Worm (Caenorhabditis elegans) whole organism, L2 larva: ENCODE data around the gene clec-256.
"Not testable (repeated sequence)": the region's sequence is repeated elsewhere in the genome, so short reads cannot be mapped to it uniquely, and the experiment has no call there.

ENCODE experiments used
- C34F6.9 ChIP-seq: fragments of 150-350 bp; optimal IDR thresholded peaks from 2 replicates; lab custom pipeline; 2014; ENCODE audit warnings: missing biosample characterization, missing genetic modification characterization
- F13H6.1 ChIP-seq: sonication (generic microtip); optimal IDR thresholded peaks from 2 replicates; lab custom pipeline; 2016; ENCODE audit warnings: missing genetic modification characterization, missing compliant biosample characterization
- Y55F3AM.14 ChIP-seq: fragments of 200-800 bp; sonication (Bioruptor generic); optimal IDR thresholded peaks from 2 replicates; lab custom pipeline; 2018; ENCODE audit warnings: mild to moderate bottlenecking, missing genetic modification characterization, missing compliant biosample characterization
- ZK546.5 ChIP-seq: sonication (generic microtip); optimal IDR thresholded peaks from 2 replicates; lab custom pipeline; 2017; ENCODE audit warnings: missing biosample characterization, missing genetic modification characterization
- alr-1 ChIP-seq: fragments of 150-350 bp; optimal IDR thresholded peaks from 2 replicates; lab custom pipeline; 2014; ENCODE audit warnings: missing biosample characterization, missing genetic modification characterization
- aly-2 ChIP-seq: fragments of 150-350 bp; optimal IDR thresholded peaks from 2 replicates; lab custom pipeline; 2014; ENCODE audit warnings: missing biosample characterization, missing genetic modification characterization
- ceh-16 ChIP-seq: fragments of 150-350 bp; optimal IDR thresholded peaks from 2 replicates; lab custom pipeline; 2014; ENCODE audit warnings: missing biosample characterization, missing genetic modification characterization
- crh-2 ChIP-seq: sonication (generic microtip); optimal IDR thresholded peaks from 2 replicates; lab custom pipeline; 2017; ENCODE audit warnings: missing biosample characterization, missing genetic modification characterization
- dmd-4 ChIP-seq: sonication (generic microtip); optimal IDR thresholded peaks from 2 replicates; lab custom pipeline; 2017; ENCODE audit warnings: missing biosample characterization, missing genetic modification characterization
- egl-27 ChIP-seq: sonication (generic microtip); optimal IDR thresholded peaks from 3 replicates; lab custom pipeline; 2017; ENCODE audit warnings: missing biosample characterization, missing genetic modification reagents, missing genetic modification characterization
- elt-1 ChIP-seq: fragments of 150-350 bp; optimal IDR thresholded peaks from 2 replicates; lab custom pipeline; 2014; ENCODE audit warnings: missing biosample characterization, missing genetic modification characterization
- elt-3 ChIP-seq: sonication (generic microtip); optimal IDR thresholded peaks from 2 replicates; lab custom pipeline; 2017; ENCODE audit warnings: missing biosample characterization, missing genetic modification characterization
- fos-1 ChIP-seq: fragments of 150-350 bp; optimal IDR thresholded peaks from 2 replicates; lab custom pipeline; 2014; ENCODE audit warnings: missing biosample characterization, missing genetic modification characterization
- gmeb-1 ChIP-seq: fragments of 150-350 bp; optimal IDR thresholded peaks from 2 replicates; lab custom pipeline; 2014; ENCODE audit warnings: missing biosample characterization, missing genetic modification characterization
- lin-11 ChIP-seq: fragments of 150-350 bp; sonication (generic microtip); optimal IDR thresholded peaks from 2 replicates; lab custom pipeline; 2014; ENCODE audit warnings: missing biosample characterization, missing genetic modification characterization, inconsistent platforms, mixed read lengths
- lin-13 ChIP-seq: fragments of 150-350 bp; optimal IDR thresholded peaks from 2 replicates; lab custom pipeline; 2014; ENCODE audit warnings: missing biosample characterization, missing genetic modification reagents, missing genetic modification characterization
- lin-39 ChIP-seq: fragments of 150-350 bp; optimal IDR thresholded peaks from 2 replicates; lab custom pipeline; 2014; ENCODE audit warnings: missing biosample characterization, missing genetic modification reagents, missing genetic modification characterization
- lsy-2 ChIP-seq, 2 experiments: fragments of 150-350 bp in 1 of 2; sonication (generic microtip) in 1 of 2; optimal IDR thresholded peaks; 2 replicates each; lab custom pipeline; 2014 to 2017; ENCODE audit warnings: missing biosample characterization in 2 of 2, missing genetic modification characterization in 2 of 2
- mbf-1 ChIP-seq: sonication (generic microtip); optimal IDR thresholded peaks from 2 replicates; lab custom pipeline; 2017; ENCODE audit warnings: missing biosample characterization, missing genetic modification characterization
- nhr-11 ChIP-seq: fragments of 150-350 bp; optimal IDR thresholded peaks from 2 replicates; lab custom pipeline; 2014; ENCODE audit warnings: missing biosample characterization, missing genetic modification characterization
- nhr-12 ChIP-seq: fragments of 150-350 bp; optimal IDR thresholded peaks from 2 replicates; lab custom pipeline; 2014; ENCODE audit warnings: missing biosample characterization, missing genetic modification characterization
- nhr-129 ChIP-seq: fragments of 150-350 bp; optimal IDR thresholded peaks from 2 replicates; lab custom pipeline; 2014; ENCODE audit warnings: missing biosample characterization, missing genetic modification characterization
- nhr-21 ChIP-seq: fragments of 150-350 bp; optimal IDR thresholded peaks from 2 replicates; lab custom pipeline; 2014; ENCODE audit warnings: missing biosample characterization, missing genetic modification characterization
- nhr-23 ChIP-seq: fragments of 150-350 bp; optimal IDR thresholded peaks from 2 replicates; lab custom pipeline; 2014; ENCODE audit warnings: missing biosample characterization, missing genetic modification reagents, missing genetic modification characterization
- nhr-25 ChIP-seq: fragments of 150-350 bp; sonication (generic microtip); optimal IDR thresholded peaks from 3 replicates; lab custom pipeline; 2014; ENCODE audit warnings: missing biosample characterization, missing genetic modification characterization
- nhr-77 ChIP-seq: fragments of 150-350 bp; optimal IDR thresholded peaks from 2 replicates; lab custom pipeline; 2014; ENCODE audit warnings: missing biosample characterization, missing genetic modification characterization
- peb-1 ChIP-seq: fragments of 150-350 bp; optimal IDR thresholded peaks from 2 replicates; lab custom pipeline; 2014; ENCODE audit warnings: missing biosample characterization, missing genetic modification characterization
- sem-4 ChIP-seq: fragments of 150-350 bp; optimal IDR thresholded peaks from 2 replicates; lab custom pipeline; 2014; ENCODE audit warnings: missing biosample characterization, missing genetic modification reagents, missing genetic modification characterization
- skn-1 ChIP-seq: sonication (generic microtip); optimal IDR thresholded peaks from 2 replicates; lab custom pipeline; 2017; ENCODE audit warnings: missing biosample characterization, missing genetic modification characterization
- sma-9 ChIP-seq, 2 experiments: fragments of 150-350 bp in 1 of 2; sonication (generic microtip) in 1 of 2; optimal IDR thresholded peaks; 2 replicates each; lab custom pipeline; 2014 to 2016; ENCODE audit warnings: missing genetic modification characterization in 2 of 2, mild to moderate bottlenecking in 1 of 2, missing biosample characterization in 1 of 2, missing compliant biosample characterization in 1 of 2, missing genetic modification reagents in 1 of 2, moderate library complexity in 1 of 2
- snpc-4 ChIP-seq: fragments of 150-350 bp; optimal IDR thresholded peaks from 2 replicates; lab custom pipeline; 2014; ENCODE audit warnings: missing biosample characterization, missing genetic modification characterization
- unc-39 ChIP-seq: fragments of 150-350 bp; optimal IDR thresholded peaks from 2 replicates; lab custom pipeline; 2014; ENCODE audit warnings: missing biosample characterization, missing genetic modification characterization
- unc-62 ChIP-seq: fragments of 150-350 bp; optimal IDR thresholded peaks from 2 replicates; lab custom pipeline; 2014; ENCODE audit warnings: missing biosample characterization, missing genetic modification reagents, missing genetic modification characterization

clec-256 gene

DNA sequence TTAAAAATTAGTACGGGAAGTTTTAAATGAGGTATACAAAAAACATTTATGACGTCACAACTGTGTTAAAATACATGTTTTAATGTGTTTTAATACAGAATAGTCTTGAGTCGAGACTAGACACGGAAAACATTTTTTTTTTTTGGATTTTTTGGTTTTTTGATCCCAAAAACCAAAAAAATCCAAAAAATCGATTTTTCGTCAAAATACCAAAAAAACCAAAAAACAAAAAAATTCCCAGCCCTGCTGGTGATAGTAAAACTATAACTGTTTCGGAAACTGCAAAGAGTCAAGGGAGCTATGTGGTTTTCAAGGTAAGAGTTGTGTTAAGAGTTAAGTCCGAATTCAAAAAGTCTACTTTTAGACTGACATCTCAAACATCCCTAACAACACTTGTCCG lies 10.4 kb upstream of the clec-256 start, which contains the start of gene F11D11.4:
TSS of gene F11D11.4 (plus strand) at position 301 of the 400 bp plus-strand sequence.
- TF ChIP-seq elt-1 (tag; lab: Kevin White, UChicago) (no peak), nhr-25 (tag; lab: Kevin White, UChicago) (no peak), nhr-77 (tag; lab: Kevin White, UChicago) (no peak), ceh-16 (no peak), alr-1 (tag; lab: Kevin White, UChicago) (no peak), mbf-1 (tag; lab: Kevin White, UChicago) (no peak), F13H6.1 (tag; lab: Kevin White, UChicago) (no peak), unc-39 (tag; lab: Kevin White, UChicago) (no peak), Y55F3AM.14 (no peak), C34F6.9 (tag; lab: Kevin White, UChicago) (no peak), nhr-129 (tag; lab: Kevin White, UChicago) (no peak), lin-39 (no peak), nhr-12 (tag; lab: Kevin White, UChicago) (no peak), skn-1 (tag; lab: Kevin White, UChicago) (no peak), lin-13 (GFP tag; lab: Kevin White, UChicago) (no peak)
- TF ChIP-seq, all 48 proteins: peak for 0

DNA sequence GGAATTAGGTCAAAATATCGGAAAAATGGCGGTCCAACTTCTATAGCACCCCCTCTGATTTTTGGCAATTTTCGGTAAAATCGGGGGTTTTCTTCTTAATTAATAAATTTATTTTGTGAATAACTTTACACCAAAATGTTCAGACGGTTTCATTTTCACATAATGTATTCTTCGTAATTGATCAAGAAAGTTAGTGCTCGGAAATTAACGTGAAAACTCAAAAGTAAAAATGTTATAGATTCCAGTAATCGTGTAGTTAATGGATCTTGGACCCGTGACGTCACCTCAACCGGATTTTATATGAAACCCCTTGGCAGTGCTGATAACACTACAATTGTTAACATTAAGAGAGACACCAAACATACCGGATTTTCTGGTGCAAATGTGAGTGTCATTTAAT lies 9.4 kb upstream of the clec-256 start, which contains the start of gene F11D11.22:
TSS of gene F11D11.22 (plus strand) at position 301 of the 400 bp plus-strand sequence.
- not testable (repeated sequence) for TF ChIP-seq C34F6.9, peb-1, alr-1 (tag; lab: Kevin White, UChicago)

DNA sequence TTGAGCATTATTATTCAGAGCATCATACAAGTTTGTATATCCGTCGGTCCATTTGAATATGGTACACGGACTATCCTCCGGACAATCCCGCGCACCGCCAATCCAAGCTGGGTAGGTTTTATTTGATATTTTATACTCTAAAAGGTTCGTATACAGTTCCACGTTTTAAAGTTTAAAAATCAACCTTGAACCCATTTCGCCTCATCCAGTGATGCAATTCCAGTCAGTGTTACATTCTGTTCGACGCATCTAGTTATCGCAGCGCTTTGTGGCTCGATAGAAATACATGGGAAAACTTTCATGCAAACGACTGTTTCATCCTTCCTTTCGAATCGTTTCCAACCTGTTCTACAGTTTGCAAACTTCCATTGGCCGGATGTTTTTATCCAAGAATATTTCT lies 1.6 kb upstream of the clec-256 start:
- no peak for TF ChIP-seq peb-1 (tag; lab: Kevin White, UChicago)
- no peak for TF ChIP-seq nhr-23 (tag; lab: Kevin White, UChicago)
- no peak for TF ChIP-seq lsy-2 (tag; optimal IDR thresholded peaks at IDR 0.05; lab: Kevin White, UChicago)
- no peak for TF ChIP-seq unc-62 (GFP tag; lab: Kevin White, UChicago)
- TF ChIP-seq gmeb-1 (tag; lab: Kevin White, UChicago): no peak
- no peak for TF ChIP-seq C34F6.9 (tag; lab: Kevin White, UChicago)
- TF ChIP-seq aly-2 (tag; lab: Kevin White, UChicago): no peak
- TF ChIP-seq alr-1 (tag; lab: Kevin White, UChicago): no peak
- no peak for TF ChIP-seq nhr-12 (tag; lab: Kevin White, UChicago)
- TF ChIP-seq crh-2 (tag; lab: Kevin White, UChicago): no peak
- TF ChIP-seq nhr-21 (tag; lab: Kevin White, UChicago): no peak
- TF ChIP-seq lin-11 (tag; lab: Kevin White, UChicago): no peak
- no peak for TF ChIP-seq egl-27 (tag; lab: Kevin White, UChicago)

DNA sequence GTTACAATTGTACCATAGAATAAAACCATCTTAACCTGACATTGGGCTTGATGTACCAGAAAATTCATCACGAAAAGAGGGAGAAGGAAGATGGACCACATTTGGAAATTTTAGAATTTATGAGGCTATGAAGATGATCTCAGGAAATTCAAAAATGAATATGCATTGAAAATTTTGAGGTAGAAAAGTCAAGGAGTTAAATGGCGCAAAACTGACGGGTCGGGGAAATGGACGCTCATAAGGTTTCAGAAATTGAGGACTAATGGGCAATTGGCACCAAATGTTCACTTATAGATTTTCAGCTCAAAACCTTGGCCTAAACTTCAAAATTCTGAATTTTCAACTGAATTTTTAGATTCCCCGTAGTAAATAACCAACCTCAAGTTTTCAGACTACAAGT lies 867 bp upstream of the clec-256 start, which contains the start of gene clec-255:
TSS of gene clec-255 (minus strand) at position 101 of the 400 bp plus-strand sequence.
- no peak for TF ChIP-seq lin-39
- TF ChIP-seq sma-9 (GFP tag; optimal IDR thresholded peaks at IDR 0.05; lab: Kevin White, UChicago): no peak
- no peak for TF ChIP-seq sma-9 (tag; optimal IDR thresholded peaks at IDR 0.05; lab: Kevin White, UChicago)

DNA sequence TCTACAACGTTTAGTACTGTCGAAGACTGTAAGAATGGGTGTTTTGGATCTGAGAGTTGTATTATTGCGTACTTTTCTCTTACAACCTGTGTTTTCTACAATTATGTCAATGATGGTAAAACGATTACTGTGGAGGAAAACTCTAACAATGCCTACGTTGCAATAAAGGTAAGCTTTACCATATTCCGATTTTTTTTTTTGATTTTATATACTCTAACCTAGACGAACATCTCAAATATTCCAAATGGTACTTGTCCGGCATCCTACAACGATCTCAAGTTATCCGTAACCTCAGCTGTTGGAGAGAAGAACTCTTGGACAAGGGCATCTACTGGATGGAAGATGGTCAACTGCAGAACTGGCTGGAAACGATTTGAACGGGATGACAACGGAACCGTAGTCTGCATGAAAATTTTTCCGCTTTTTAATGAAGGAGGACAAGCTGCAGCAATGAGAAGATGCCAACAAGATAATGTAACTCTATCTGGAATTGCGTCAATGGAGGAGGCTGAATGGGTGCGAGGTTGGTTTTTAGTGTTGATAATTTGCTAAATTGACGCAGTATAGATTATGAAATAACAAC lies 405 bp downstream of the clec-256 start:
- no peak for TF ChIP-seq elt-3 (tag; lab: Kevin White, UChicago)
- no peak for TF ChIP-seq nhr-129 (tag; lab: Kevin White, UChicago)
- no peak for TF ChIP-seq sma-9 (GFP tag; optimal IDR thresholded peaks at IDR 0.05; lab: Kevin White, UChicago)
- no peak for TF ChIP-seq sma-9 (tag; optimal IDR thresholded peaks at IDR 0.05; lab: Kevin White, UChicago)
- TF ChIP-seq nhr-25 (tag; lab: Kevin White, UChicago): no peak
- no peak for TF ChIP-seq dmd-4 (tag; lab: Kevin White, UChicago)
- TF ChIP-seq fos-1 (tag; lab: Kevin White, UChicago): no peak
- no peak for TF ChIP-seq F13H6.1 (tag; lab: Kevin White, UChicago)
- TF ChIP-seq Y55F3AM.14: no peak
- TF ChIP-seq nhr-11 (tag; lab: Kevin White, UChicago): no peak
- no peak for TF ChIP-seq snpc-4 (tag; lab: Kevin White, UChicago)
- no peak for TF ChIP-seq peb-1 (tag; lab: Kevin White, UChicago)
- no peak for TF ChIP-seq ZK546.5 (tag; lab: Kevin White, UChicago)
- no peak for TF ChIP-seq egl-27 (tag; lab: Kevin White, UChicago)
- TF ChIP-seq sem-4: no peak
- TF ChIP-seq, all 48 proteins: peak for 0
